Fruit fly (Drosophila melanogaster) whole organism, embryonic: ENCODE results near the gene nmdyn-D6.

ENCODE experiments used
- Awh ChIP-seq: fragments of 200-800 bp; sonication (Bioruptor generic); IDR thresholded peaks from 2 replicates; pipeline ENCODE4, ENCODE4 v1.3.6; 2022; ENCODE audit warnings: missing biosample characterization, missing genetic modification characterization
- CG10267 ChIP-seq: fragments of 200-800 bp; sonication (Bioruptor generic); optimal IDR thresholded peaks from 2 replicates; lab custom pipeline; 2018; ENCODE audit warnings: missing biosample characterization, mild to moderate bottlenecking, missing genetic modification characterization, moderate library complexity
- CG10565 ChIP-seq: fragments of 200-800 bp; sonication (Bioruptor generic); optimal IDR thresholded peaks from 3 replicates; lab custom pipeline; 2016; ENCODE audit warnings: missing biosample characterization, mild to moderate bottlenecking, missing genetic modification characterization
- CG11456 ChIP-seq: fragments of 200-800 bp; sonication (Bioruptor generic); IDR thresholded peaks from 3 replicates; pipeline ENCODE4 v1.3.6; 2022; ENCODE audit warnings: missing biosample characterization, missing genetic modification characterization
- CG15269 ChIP-seq: fragments of 200-800 bp; sonication (Bioruptor generic); optimal IDR thresholded peaks from 2 replicates; lab custom pipeline; 2018; ENCODE audit warnings: missing biosample characterization, mild to moderate bottlenecking, missing genetic modification characterization, moderate library complexity
- CG1603 ChIP-seq: fragments of 200-800 bp; sonication (Bioruptor generic); optimal IDR thresholded peaks from 2 replicates; lab custom pipeline; 2019; ENCODE audit warnings: missing biosample characterization, mild to moderate bottlenecking, missing genetic modification characterization, moderate library complexity
- CG17186 ChIP-seq: fragments of 200-800 bp; sonication (Bioruptor generic); optimal IDR thresholded peaks from 3 replicates; lab custom pipeline; 2017; ENCODE audit warnings: missing biosample characterization, missing genetic modification reagents, missing genetic modification characterization
- CG17359 ChIP-seq: fragments of 200-800 bp; sonication (Bioruptor generic); optimal IDR thresholded peaks from 3 replicates; lab custom pipeline; 2018; ENCODE audit warnings: missing biosample characterization, mild to moderate bottlenecking, missing genetic modification characterization, moderate library complexity
- CG17612 ChIP-seq: fragments of 200-800 bp; sonication (Bioruptor generic); IDR thresholded peaks from 2 replicates; pipeline ENCODE4 v1.3.6; 2022; ENCODE audit warnings: missing biosample characterization, missing genetic modification characterization
- CG18011 ChIP-seq: fragments of 200-800 bp; sonication (Bioruptor generic); optimal IDR thresholded peaks from 2 replicates; lab custom pipeline; 2017; ENCODE audit warnings: missing biosample characterization, missing genetic modification characterization, mild to moderate bottlenecking, moderate library complexity, missing genotype
- CG1832 ChIP-seq: fragments of 200-800 bp; sonication (Bioruptor generic); optimal IDR thresholded peaks from 2 replicates; lab custom pipeline; 2017; ENCODE audit warnings: missing biosample characterization, mild to moderate bottlenecking, missing genetic modification characterization, inconsistent platforms
- CG2712 ChIP-seq: fragments of 200-800 bp; optimal IDR thresholded peaks from 3 replicates; lab custom pipeline; 2019; ENCODE audit warnings: missing biosample characterization, mild to moderate bottlenecking, missing genetic modification characterization, moderate library complexity
- CG3163 ChIP-seq: fragments of 200-800 bp; sonication (Bioruptor generic); optimal IDR thresholded peaks from 3 replicates; lab custom pipeline; 2016; ENCODE audit warnings: missing biosample characterization, missing genetic modification characterization
- CG32772 ChIP-seq: fragments of 200-800 bp; sonication (Bioruptor generic); IDR thresholded peaks from 2 replicates; pipeline ENCODE4 v1.3.6; 2022; ENCODE audit warnings: missing biosample characterization, missing genetic modification characterization
- CG33557 ChIP-seq: fragments of 200-800 bp; sonication (Bioruptor generic); optimal IDR thresholded peaks from 2 replicates; lab custom pipeline; 2019; ENCODE audit warnings: missing biosample characterization, mild to moderate bottlenecking, missing genetic modification characterization, moderate library complexity
- CG3407 ChIP-seq: fragments of 200-800 bp; sonication (Bioruptor generic); optimal IDR thresholded peaks from 2 replicates; lab custom pipeline; 2018; ENCODE audit warnings: missing biosample characterization, mild to moderate bottlenecking, missing genetic modification characterization
- CG34376 ChIP-seq: fragments of 200-800 bp; sonication (Bioruptor generic); optimal IDR thresholded peaks from 2 replicates; lab custom pipeline; 2018; ENCODE audit warnings: missing biosample characterization, mild to moderate bottlenecking, missing genetic modification characterization
- CG34422 ChIP-seq: fragments of 200-800 bp; sonication (Bioruptor generic); IDR thresholded peaks from 3 replicates; pipeline ENCODE4 v1.3.6; 2022; ENCODE audit warnings: missing biosample characterization, missing genetic modification characterization
- CG43689 ChIP-seq: fragments of 200-800 bp; sonication (Bioruptor generic); IDR thresholded peaks from 2 replicates; pipeline ENCODE4 v1.3.6; 2022; ENCODE audit warnings: missing biosample characterization, missing genetic modification characterization
- CG4424 ChIP-seq: fragments of 200-800 bp; sonication (Bioruptor generic); optimal IDR thresholded peaks from 3 replicates; lab custom pipeline; 2016; ENCODE audit warnings: missing biosample characterization, missing genetic modification characterization
- CG6765 ChIP-seq: fragments of 200-800 bp; sonication (Bioruptor generic); optimal IDR thresholded peaks from 3 replicates; lab custom pipeline; 2017; ENCODE audit warnings: missing biosample characterization, mild to moderate bottlenecking, missing genetic modification characterization
- CG8478 ChIP-seq: fragments of >200 bp; optimal IDR thresholded peaks from 2 replicates; lab custom pipeline; 2018
- CG9876 ChIP-seq: fragments of 200-800 bp; sonication (Bioruptor generic); optimal IDR thresholded peaks from 2 replicates; lab custom pipeline; 2016; ENCODE audit warnings: missing biosample characterization, missing genetic modification characterization
- CHES-1-like ChIP-seq: fragments of 200-800 bp; sonication (Bioruptor generic); optimal IDR thresholded peaks from 2 replicates; lab custom pipeline; 2016; ENCODE audit warnings: missing biosample characterization, missing genetic modification characterization
- CkIIα-i1 ChIP-seq: fragments of 200-800 bp; sonication (Bioruptor generic); IDR thresholded peaks from 2 replicates; pipeline ENCODE4 v1.3.6; 2022; ENCODE audit warnings: missing biosample characterization, missing genetic modification characterization
- CoRest ChIP-seq: fragments of 200-800 bp; sonication (Bioruptor generic); optimal IDR thresholded peaks from 3 replicates; lab custom pipeline; 2018; ENCODE audit warnings: missing biosample characterization, mild to moderate bottlenecking, missing genetic modification characterization, moderate library complexity
- D19B ChIP-seq: fragments of 200-800 bp; sonication (Bioruptor generic); optimal IDR thresholded peaks from 2 replicates; lab custom pipeline; 2017; ENCODE audit warnings: missing biosample characterization, mild to moderate bottlenecking, missing genetic modification characterization
- Dad ChIP-seq: fragments of 200-800 bp; sonication (Bioruptor generic); optimal IDR thresholded peaks from 3 replicates; lab custom pipeline; 2016; ENCODE audit warnings: missing biosample characterization, missing genetic modification characterization
- Dfd ChIP-seq, 2 experiments: fragments of >200 bp; optimal IDR thresholded peaks; 2 replicates each; lab custom pipeline; 2017; ENCODE audit warnings: missing biosample characterization in 2 of 2, missing genetic modification characterization in 2 of 2
- Dip2 ChIP-seq: fragments of 200-800 bp; sonication (Bioruptor generic); IDR thresholded peaks from 2 replicates; pipeline ENCODE4 v1.3.6; 2022; ENCODE audit warnings: missing biosample characterization, missing genetic modification characterization
- Dp ChIP-seq: fragments of 200-800 bp; sonication (Bioruptor generic); optimal IDR thresholded peaks from 2 replicates; lab custom pipeline; 2018; ENCODE audit warnings: missing biosample characterization, mild to moderate bottlenecking, missing genetic modification characterization, moderate library complexity
- Drgx ChIP-seq: fragments of 200-800 bp; sonication (Bioruptor generic); IDR thresholded peaks from 2 replicates; pipeline ENCODE4 v1.3.6; 2022; ENCODE audit warnings: missing biosample characterization, missing genetic modification characterization
- Ets97D ChIP-seq: fragments of 200-800 bp; sonication (Bioruptor generic); optimal IDR thresholded peaks from 3 replicates; lab custom pipeline; 2016; ENCODE audit warnings: missing biosample characterization, missing genetic modification characterization
- HLH4C ChIP-seq: fragments of 200-800 bp; sonication (Bioruptor generic); IDR thresholded peaks from 3 replicates; pipeline ENCODE4 v1.3.6; 2022; ENCODE audit warnings: missing biosample characterization, missing genetic modification characterization; ENCODE audit not compliant: partially characterized antibody
- HmgD ChIP-seq: fragments of 200-800 bp; sonication (Bioruptor generic); optimal IDR thresholded peaks from 3 replicates; lab custom pipeline; 2016; ENCODE audit warnings: missing biosample characterization, missing genetic modification characterization
- Hmr ChIP-seq: fragments of 200-800 bp; sonication (Bioruptor generic); optimal IDR thresholded peaks from 3 replicates; lab custom pipeline; 2017; ENCODE audit warnings: mild to moderate bottlenecking, missing biosample characterization, missing genetic modification reagents, missing genetic modification characterization
- Mad ChIP-seq: fragments of 200-800 bp; sonication (Bioruptor generic); optimal IDR thresholded peaks from 2 replicates; lab custom pipeline; 2016; ENCODE audit warnings: missing biosample characterization, missing genetic modification characterization
- Pdp1 ChIP-seq, 2 experiments: fragments of 200-800 bp; sonication (Bioruptor generic); optimal IDR thresholded peaks; 3 replicates each; lab custom pipeline; 2016; ENCODE audit warnings: missing biosample characterization in 2 of 2, missing genetic modification characterization in 2 of 2, mild to moderate bottlenecking in 1 of 2, moderate library complexity in 1 of 2
- ac ChIP-seq: fragments of 200-800 bp; sonication (Bioruptor generic); optimal IDR thresholded peaks from 3 replicates; lab custom pipeline; 2017; ENCODE audit warnings: missing biosample characterization, mild to moderate bottlenecking, missing genetic modification characterization
- chinmo ChIP-seq: fragments of 200-800 bp; sonication (Bioruptor generic); IDR thresholded peaks from 4 replicates; pipeline ENCODE4 v1.3.6; 2022; ENCODE audit warnings: missing biosample characterization, missing genetic modification characterization; ENCODE audit not compliant: partially characterized antibody
- chm ChIP-seq: fragments of 200-800 bp; sonication (Bioruptor generic); IDR thresholded peaks from 2 replicates; pipeline ENCODE4 v1.3.6; 2022; ENCODE audit warnings: missing biosample characterization, missing genetic modification characterization
- da ChIP-seq: fragments of 200-800 bp; sonication (Bioruptor generic); optimal IDR thresholded peaks from 2 replicates; lab custom pipeline; 2016; ENCODE audit warnings: missing biosample characterization, missing genetic modification characterization
- dysf ChIP-seq: fragments of 200-800 bp; sonication (Bioruptor generic); IDR thresholded peaks from 3 replicates; pipeline ENCODE4 v1.3.6; 2022; ENCODE audit warnings: missing biosample characterization, missing genetic modification characterization
- exex ChIP-seq: fragments of 200-800 bp; sonication (Bioruptor generic); optimal IDR thresholded peaks from 4 replicates; lab custom pipeline; 2018; ENCODE audit warnings: missing biosample characterization, mild to moderate bottlenecking, missing genetic modification characterization, moderate library complexity
- fu2 ChIP-seq: fragments of 200-800 bp; sonication (Bioruptor generic); optimal IDR thresholded peaks from 2 replicates; lab custom pipeline; 2016; ENCODE audit warnings: missing biosample characterization, missing genetic modification characterization
- luna ChIP-seq: fragments of 200-800 bp; sonication (Bioruptor generic); optimal IDR thresholded peaks from 2 replicates; lab custom pipeline; 2016; ENCODE audit warnings: missing biosample characterization, missing genetic modification characterization
- peb ChIP-seq: fragments of 200-800 bp; sonication (Bioruptor generic); IDR thresholded peaks from 2 replicates; pipeline ENCODE4 v1.3.6; 2022; ENCODE audit warnings: missing biosample characterization, missing genetic modification characterization
- tgo ChIP-seq: fragments of 200-800 bp; sonication (Bioruptor generic); IDR thresholded peaks from 3 replicates; pipeline ENCODE4 v1.3.6; 2022; ENCODE audit warnings: missing biosample characterization, missing genetic modification characterization
- usp ChIP-seq: fragments of >200 bp; optimal IDR thresholded peaks from 2 replicates; lab custom pipeline; 2017; ENCODE audit warnings: missing biosample characterization, missing genetic modification characterization
- vvl ChIP-seq: fragments of 200-800 bp; sonication (Bioruptor generic); IDR thresholded peaks from 2 replicates; pipeline ENCODE4 v1.3.6; 2022; ENCODE audit warnings: missing biosample characterization, missing genetic modification characterization
- wdn ChIP-seq: fragments of 200-800 bp; sonication (Bioruptor generic); IDR thresholded peaks from 2 replicates; pipeline ENCODE4 v1.3.6; 2022; ENCODE audit warnings: missing biosample characterization, missing genetic modification characterization
- zen2 ChIP-seq: fragments of 200-800 bp; sonication (Bioruptor generic); IDR thresholded peaks from 3 replicates; pipeline ENCODE4 v1.3.6; 2022; ENCODE audit warnings: missing biosample characterization, missing genetic modification characterization; ENCODE audit not compliant: partially characterized antibody

The nmdyn-D6 gene

dm6 chrX:14622179-14622578 is 38.7 kb downstream of the nmdyn-D6 start (continued):
- TF ChIP-seq Dip2 (GFP tag; lab: Robert Waterston, UW) (no peak), vvl (GFP tag; lab: Robert Waterston, UW) (0 out of 2 replicates have a peak, but pooled peaks have one; percentile 13), CG8478 (lab: Kevin White, UChicago) (no peak), Dad (no peak), chinmo (GFP tag; lab: Robert Waterston, UW) (no peak), CG17186 (GFP tag; lab: Kevin White, UChicago) (no peak), peb (GFP tag; lab: Robert Waterston, UW) (no peak), exex (tag; lab: Kevin White, UChicago) (no peak), CG6765 (GFP tag; lab: Kevin White, UChicago) (no peak), Dp (no peak), CG18011 (GFP tag; lab: Kevin White, UChicago) (no peak), wdn (GFP tag; lab: Robert Waterston, UW) (no peak), HLH4C (GFP tag; lab: Robert Waterston, UW) (no peak), CG3407 (peak; percentile 29), CG34422 (GFP tag; lab: Robert Waterston, UW) (no peak), CG1603 (tag; lab: Kevin White, UChicago) (peak; percentile 64), CG43689 (GFP tag; lab: Robert Waterston, UW) (no peak), chm (GFP tag; lab: Robert Waterston, UW) (no peak), CG10565 (GFP tag; lab: Kevin White, UChicago) (no peak), tgo (GFP tag; lab: Robert Waterston, UW) (0 out of 3 replicates have a peak, but pooled peaks have one; percentile 31), CG9876 (GFP tag; lab: Kevin White, UChicago) (no peak), CG32772 (GFP tag; lab: Robert Waterston, UW) (no peak), Awh (peak; percentile 35; the same call in 1 of the 2 replicates), CG4424 (GFP tag; lab: Kevin White, UChicago) (peak; percentile 27), CG2712 (tag; lab: Kevin White, UChicago) (peak; percentile 74), dysf (GFP tag; lab: Robert Waterston, UW) (peak; percentile 50; the same call in 1 of the 3 replicates), da (GFP tag; lab: Kevin White, UChicago) (no peak), Ets97D (GFP tag; lab: Kevin White, UChicago) (no peak), ac (no peak), Mad (GFP tag; lab: Kevin White, UChicago) (no peak), CG17612 (GFP tag; lab: Robert Waterston, UW) (no peak), CoRest (tag; lab: Kevin White, UChicago) (peak; percentile 42), CG15269 (tag; lab: Kevin White, UChicago) (no peak), CG11456 (GFP tag; lab: Robert Waterston, UW) (no peak), Drgx (no peak), CG3163 (GFP tag; lab: Kevin White, UChicago) (no peak), CkIIα-i1 (GFP tag; lab: Robert Waterston, UW) (no peak), Hmr (GFP tag; lab: Kevin White, UChicago) (no peak), HmgD (GFP tag; lab: Kevin White, UChicago) (no peak), fu2 (GFP tag; lab: Kevin White, UChicago) (no peak), D19B (GFP tag; lab: Kevin White, UChicago) (no peak), luna (GFP tag; lab: Kevin White, UChicago) (no peak), CG33557 (GFP tag; lab: Kevin White, UChicago) (no peak), CG17359 (tag; lab: Kevin White, UChicago) (peak; percentile 55), Pdp1 (GFP tag; optimal IDR thresholded peaks at IDR 0.05; lab: Kevin White, UChicago) (peak in 1 of 2 experiments; percentile 15), usp (GFP tag; lab: Kevin White, UChicago) (no peak), CG1832 (GFP tag; lab: Kevin White, UChicago) (no peak), zen2 (GFP tag; lab: Robert Waterston, UW) (no peak), CG10267 (tag; lab: Kevin White, UChicago) (peak; percentile 29), Dfd (GFP tag; optimal IDR thresholded peaks at IDR 0.05; lab: Kevin White, UChicago) (no peak), CHES-1-like (GFP tag; lab: Kevin White, UChicago) (no peak), CG34376 (GFP tag; lab: Kevin White, UChicago) (no peak)
